Worm (Caenorhabditis elegans): Measurements from ENCODE around the gene F52G2.3.
"Not testable (repeated sequence)": the region's sequence is repeated elsewhere in the genome, so short reads cannot be mapped to it uniquely, and the experiment has no call there.

The F52G2.3 gene

ce11 chrIV:13578174-13578573, 30.1 kb upstream of the F52G2.3 start, which contains the start of gene Y45F10B.8:
TSS of gene Y45F10B.8 (minus strand) at chrIV:13578274.
- not testable (repeated sequence) for TF ChIP-seq elt-1 (tag; optimal IDR thresholded peaks at IDR 0.05); sma-3 (GFP tag; optimal IDR thresholded peaks at IDR 0.05); nhr-23 (tag; optimal IDR thresholded peaks at IDR 0.05)

ce11 chrIV:13575673-13576072, 27.6 kb upstream of the F52G2.3 start:
- TF ChIP-seq Y55F3AM.14 (GFP tag; optimal IDR thresholded peaks at IDR 0.05) (no peak), ama-1 (optimal IDR thresholded peaks at IDR 0.05) (no peak), unc-39 (tag; optimal IDR thresholded peaks at IDR 0.05) (no peak), sma-9 (GFP tag; optimal IDR thresholded peaks at IDR 0.05) (no peak), sma-9 (tag; optimal IDR thresholded peaks at IDR 0.05) (no peak), ztf-4 (tag; optimal IDR thresholded peaks at IDR 0.05) (no peak), aly-2 (tag; optimal IDR thresholded peaks at IDR 0.05) (no peak), peb-1 (tag; optimal IDR thresholded peaks at IDR 0.05) (no peak), elt-3 (tag; optimal IDR thresholded peaks at IDR 0.05) (no peak), skn-1 (tag; optimal IDR thresholded peaks at IDR 0.05) (no peak), alr-1 (tag; optimal IDR thresholded peaks at IDR 0.05) (no peak), mdl-1 (tag; optimal IDR thresholded peaks at IDR 0.05) (no peak), nhr-23 (tag; optimal IDR thresholded peaks at IDR 0.05) (no peak)

DNA sequence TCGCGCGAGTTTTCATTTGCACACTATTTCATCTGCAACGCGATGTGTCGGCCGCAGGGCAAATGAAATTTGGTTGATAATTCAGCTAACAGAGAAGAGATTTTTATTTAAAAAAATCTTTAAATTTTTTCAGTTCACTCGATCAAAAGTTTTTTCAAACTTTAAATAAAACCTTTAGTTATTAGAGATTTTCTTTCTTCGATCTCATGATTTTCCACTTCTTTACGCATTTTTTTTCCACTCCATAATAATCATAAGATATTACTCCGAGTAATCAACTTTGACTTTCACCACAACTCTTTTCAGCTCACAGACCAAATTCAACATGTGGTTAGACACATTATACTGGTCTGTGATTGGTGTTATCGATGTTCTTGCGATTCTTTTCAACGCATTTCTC, 26.7 kb upstream of the F52G2.3 start, which contains the start of gene srd-10:
Gene srd-10 (plus strand): TSS at position 301 of the 400 bp plus-strand sequence.
- TF ChIP-seq Y55F3AM.14 (GFP tag; optimal IDR thresholded peaks at IDR 0.05) (no peak), nhr-25 (tag; optimal IDR thresholded peaks at IDR 0.05) (no peak), lin-13 (GFP tag; optimal IDR thresholded peaks at IDR 0.05) (no peak), sma-9 (GFP tag; optimal IDR thresholded peaks at IDR 0.05) (no peak), sma-9 (tag; optimal IDR thresholded peaks at IDR 0.05) (no peak), skn-1 (tag; optimal IDR thresholded peaks at IDR 0.05) (no peak), ztf-11 (tag; optimal IDR thresholded peaks at IDR 0.05) (no peak), aly-2 (tag; optimal IDR thresholded peaks at IDR 0.05) (no peak), nhr-12 (tag; optimal IDR thresholded peaks at IDR 0.05) (no peak), mdl-1 (tag; optimal IDR thresholded peaks at IDR 0.05) (no peak), unc-39 (tag; optimal IDR thresholded peaks at IDR 0.05) (no peak)

DNA sequence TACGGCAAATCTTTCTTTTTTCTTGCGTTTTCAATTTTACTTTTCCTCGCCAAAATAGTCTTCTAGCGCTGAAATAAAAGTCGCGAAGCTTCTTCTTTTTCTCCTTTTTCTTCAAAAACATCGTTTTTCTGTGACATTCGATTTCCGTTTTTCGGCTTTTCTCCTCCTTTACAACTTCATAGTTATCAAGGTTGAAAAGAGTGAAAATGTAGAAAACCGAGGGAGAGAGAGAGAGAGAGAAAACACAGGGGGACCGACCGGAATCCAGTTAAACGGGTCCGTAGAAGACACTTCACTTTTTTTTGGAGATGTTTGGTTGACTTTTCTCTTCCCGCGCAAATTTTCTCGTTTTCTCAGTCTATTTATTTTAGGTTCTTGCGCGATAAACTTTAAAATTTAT, 16.3 kb upstream of the F52G2.3 start:
- TF ChIP-seq lsy-2 (tag; optimal IDR thresholded peaks at IDR 0.05) (no peak), sma-9 (GFP tag; optimal IDR thresholded peaks at IDR 0.05) (no peak), sma-9 (tag; optimal IDR thresholded peaks at IDR 0.05) (no peak), skn-1 (tag; optimal IDR thresholded peaks at IDR 0.05) (no peak), nhr-10 (tag; optimal IDR thresholded peaks at IDR 0.05) (no peak), lin-11 (tag; optimal IDR thresholded peaks at IDR 0.05) (no peak), sem-4 (tag; optimal IDR thresholded peaks at IDR 0.05) (no peak)

- TF ChIP-seq R02D3.7 (tag; optimal IDR thresholded peaks at IDR 0.05) (no peak), nhr-129 (tag; optimal IDR thresholded peaks at IDR 0.05) (peak; percentile 42)
Observed at ce11 chrIV:13561629-13562028, 13.6 kb upstream of the F52G2.3 start, which contains the start of the genes Y45F10B.13 and qui-1. TSS of gene Y45F10B.13 (minus strand) at chrIV:13561729. TSS of gene qui-1 (plus strand) at chrIV:13561861.

ce11 chrIV:13559020-13559419, 11.0 kb upstream of the F52G2.3 start:
- no peak for TF ChIP-seq sma-3 (GFP tag; optimal IDR thresholded peaks at IDR 0.05)
- TF ChIP-seq C34F6.9 (tag; optimal IDR thresholded peaks at IDR 0.05) = no peak
- no peak for TF ChIP-seq lin-11 (tag; optimal IDR thresholded peaks at IDR 0.05)
- no peak for TF ChIP-seq lsy-2 (tag; optimal IDR thresholded peaks at IDR 0.05)
- TF ChIP-seq gmeb-1 (tag; optimal IDR thresholded peaks at IDR 0.05) = no peak
- TF ChIP-seq nhr-12 (tag; optimal IDR thresholded peaks at IDR 0.05) = no peak
- no peak for TF ChIP-seq ZK546.5 (tag; optimal IDR thresholded peaks at IDR 0.05)
- TF ChIP-seq sma-9 (GFP tag; optimal IDR thresholded peaks at IDR 0.05) = no peak
- TF ChIP-seq sma-9 (tag; optimal IDR thresholded peaks at IDR 0.05) = no peak
- no peak for TF ChIP-seq nhr-77 (tag; optimal IDR thresholded peaks at IDR 0.05)
- no peak for TF ChIP-seq peb-1 (tag; optimal IDR thresholded peaks at IDR 0.05)
- TF ChIP-seq fos-1 (tag; optimal IDR thresholded peaks at IDR 0.05) = no peak
- TF ChIP-seq ztf-1 (GFP tag; conservative IDR thresholded peaks at IDR 0.05) = no peak

DNA sequence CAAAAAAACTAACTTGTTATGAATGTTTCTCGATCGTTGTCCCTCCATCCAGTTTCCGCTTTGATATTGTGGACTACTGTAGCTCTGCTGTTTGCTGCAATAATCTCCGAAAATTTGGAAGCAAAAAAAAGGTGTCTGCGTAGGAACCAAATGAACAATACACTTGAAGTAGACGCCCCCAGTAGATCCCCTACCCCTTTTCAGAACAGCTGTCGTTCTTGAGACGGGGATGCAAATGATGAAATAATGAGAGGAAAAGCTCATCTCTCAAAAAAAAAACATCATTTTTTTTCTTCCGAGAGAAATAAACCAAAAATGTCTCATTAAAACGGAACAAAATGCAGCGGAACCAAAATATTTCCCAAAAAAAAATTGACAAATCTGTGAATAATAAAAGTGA, 9.4 kb upstream of the F52G2.3 start:
- TF ChIP-seq lin-13 (GFP tag; optimal IDR thresholded peaks at IDR 0.05) = no peak
- peak; percentile 58 for TF ChIP-seq nhr-129 (tag; optimal IDR thresholded peaks at IDR 0.05)
- no peak for TF ChIP-seq Y55F3AM.14 (GFP tag; optimal IDR thresholded peaks at IDR 0.05)

Data from whole organism, L2 larva.